Fruit fly (Drosophila melanogaster) whole organism, embryonic: ENCODE results near the gene CG6040.
A peak's percentile ranks its signal among the peaks of the same experiment; 100 is the strongest.

Experiments
- Asciz ChIP-seq: fragments of 200-800 bp; sonication (Bioruptor generic); optimal IDR thresholded peaks from 2 replicates; lab custom pipeline; 2017; ENCODE audit warnings: missing biosample characterization, mild to moderate bottlenecking, missing genetic modification characterization, missing genetic modification reagents
- CG1024 ChIP-seq: fragments of 200-800 bp; sonication (Bioruptor generic); IDR thresholded peaks from 2 replicates; pipeline ENCODE4 v1.3.6; 2022; ENCODE audit warnings: missing biosample characterization, missing genetic modification characterization
- CG10366 ChIP-seq: fragments of 200-800 bp; sonication (Bioruptor generic); IDR thresholded peaks from 2 replicates; pipeline ENCODE4 v1.3.6; 2022; ENCODE audit warnings: missing biosample characterization, missing genetic modification characterization
- CG10431 ChIP-seq: fragments of 200-800 bp; sonication (Bioruptor generic); optimal IDR thresholded peaks from 3 replicates; lab custom pipeline; 2018; ENCODE audit warnings: missing biosample characterization, mild to moderate bottlenecking, missing genetic modification characterization
- CG10979 ChIP-seq: fragments of 200-800 bp; sonication (Bioruptor generic); optimal IDR thresholded peaks from 2 replicates; lab custom pipeline; 2018; ENCODE audit warnings: missing biosample characterization, mild to moderate bottlenecking, missing genetic modification characterization, moderate library complexity
- CG11723 ChIP-seq: fragments of 200-800 bp; sonication (Bioruptor generic); optimal IDR thresholded peaks from 2 replicates; lab custom pipeline; 2017; ENCODE audit warnings: missing biosample characterization, mild to moderate bottlenecking, missing genetic modification characterization
- CG12391 ChIP-seq: fragments of 200-800 bp; sonication (Bioruptor generic); optimal IDR thresholded peaks from 3 replicates; lab custom pipeline; 2018; ENCODE audit warnings: missing biosample characterization, mild to moderate bottlenecking, missing genetic modification characterization, moderate library complexity
- CG13296 ChIP-seq: fragments of 200-800 bp; sonication (Bioruptor generic); optimal IDR thresholded peaks from 3 replicates; lab custom pipeline; 2018; ENCODE audit warnings: missing biosample characterization, mild to moderate bottlenecking, missing genetic modification characterization
- CG14965 ChIP-seq: fragments of 200-800 bp; sonication (Bioruptor generic); optimal IDR thresholded peaks from 2 replicates; lab custom pipeline; 2016; ENCODE audit warnings: missing biosample characterization, missing genetic modification characterization, borderline replicate concordance
- CG17829 ChIP-seq: fragments of 200-800 bp; optimal IDR thresholded peaks from 2 replicates; lab custom pipeline; 2019; ENCODE audit warnings: missing biosample characterization, mild to moderate bottlenecking, missing genetic modification characterization, moderate library complexity
- CG18262 ChIP-seq: fragments of 200-800 bp; optimal IDR thresholded peaks from 3 replicates; lab custom pipeline; 2019; ENCODE audit warnings: missing biosample characterization, mild to moderate bottlenecking, missing genetic modification characterization, moderate library complexity
- CG3065 ChIP-seq: fragments of 200-800 bp; sonication (Bioruptor generic); optimal IDR thresholded peaks from 2 replicates; lab custom pipeline; 2016; ENCODE audit warnings: missing biosample characterization, missing genetic modification characterization
- CG3726 ChIP-seq: fragments of 200-800 bp; sonication (Bioruptor generic); IDR thresholded peaks from 3 replicates; pipeline ENCODE4, ENCODE4 v1.3.6; 2022; ENCODE audit warnings: missing biosample characterization, missing genetic modification characterization
- CG4707 ChIP-seq: fragments of 200-800 bp; sonication (Bioruptor generic); optimal IDR thresholded peaks from 2 replicates; lab custom pipeline; 2018; ENCODE audit warnings: missing biosample characterization, mild to moderate bottlenecking, missing genetic modification characterization, moderate library complexity
- CG7357 ChIP-seq: fragments of 200-800 bp; sonication (Bioruptor generic); IDR thresholded peaks from 3 replicates; pipeline ENCODE4 v1.3.6; 2022; ENCODE audit warnings: missing biosample characterization, missing genetic modification characterization
- CG8944 ChIP-seq: fragments of 200-800 bp; sonication (Bioruptor generic); optimal IDR thresholded peaks from 3 replicates; lab custom pipeline; 2016; ENCODE audit warnings: missing biosample characterization, missing genetic modification characterization
- CG9932 ChIP-seq: fragments of 200-800 bp; sonication (Bioruptor generic); IDR thresholded peaks from 2 replicates; pipeline ENCODE4 v1.3.6; 2022; ENCODE audit warnings: missing biosample characterization, missing genetic modification characterization
- CoRest ChIP-seq: fragments of 200-800 bp; sonication (Bioruptor generic); optimal IDR thresholded peaks from 3 replicates; lab custom pipeline; 2018; ENCODE audit warnings: missing biosample characterization, mild to moderate bottlenecking, missing genetic modification characterization, moderate library complexity
- Dip3 ChIP-seq: fragments of 200-800 bp; sonication (Bioruptor generic); optimal IDR thresholded peaks from 3 replicates; lab custom pipeline; 2016; ENCODE audit warnings: missing biosample characterization, missing genetic modification characterization
- Doc2 ChIP-seq: fragments of 200-800 bp; sonication (Bioruptor generic); IDR thresholded peaks from 2 replicates; pipeline ENCODE4 v1.3.6; 2022; ENCODE audit warnings: missing biosample characterization, missing genetic modification characterization
- Dref ChIP-seq: fragments of 200-800 bp; sonication (Bioruptor generic); IDR thresholded peaks from 2 replicates; pipeline ENCODE4 v1.3.6; 2022; ENCODE audit warnings: missing biosample characterization, missing genetic modification characterization
- Fer3 ChIP-seq: fragments of 200-800 bp; sonication (Bioruptor generic); optimal IDR thresholded peaks from 2 replicates; lab custom pipeline; 2018; ENCODE audit warnings: missing biosample characterization, mild to moderate bottlenecking, missing genetic modification characterization, moderate library complexity
- Gsc ChIP-seq: fragments of 200-800 bp; sonication (Bioruptor generic); IDR thresholded peaks from 2 replicates; pipeline ENCODE4 v1.3.6; 2022; ENCODE audit warnings: missing biosample characterization, missing genetic modification characterization
- HHEX ChIP-seq: fragments of 200-800 bp; sonication (Bioruptor generic); optimal IDR thresholded peaks from 3 replicates; lab custom pipeline; 2017; ENCODE audit warnings: missing biosample characterization, mild to moderate bottlenecking, missing genetic modification characterization, missing genetic modification reagents
- HLH4C ChIP-seq: fragments of 200-800 bp; sonication (Bioruptor generic); IDR thresholded peaks from 3 replicates; pipeline ENCODE4 v1.3.6; 2022; ENCODE audit warnings: missing biosample characterization, missing genetic modification characterization; ENCODE audit not compliant: partially characterized antibody
- Lhr ChIP-seq: fragments of 200-800 bp; sonication (Bioruptor generic); optimal IDR thresholded peaks from 3 replicates; lab custom pipeline; 2017; ENCODE audit warnings: mild to moderate bottlenecking, missing biosample characterization, missing genetic modification reagents, missing genetic modification characterization
- MTF-1 ChIP-seq: fragments of 200-800 bp; sonication (Bioruptor generic); optimal IDR thresholded peaks from 2 replicates; lab custom pipeline; 2018; ENCODE audit warnings: missing biosample characterization, mild to moderate bottlenecking, missing genetic modification characterization, borderline replicate concordance
- Mad ChIP-seq: fragments of 200-800 bp; sonication (Bioruptor generic); optimal IDR thresholded peaks from 2 replicates; lab custom pipeline; 2016; ENCODE audit warnings: missing biosample characterization, missing genetic modification characterization
- aop ChIP-seq: fragments of 200-800 bp; sonication (Bioruptor generic); IDR thresholded peaks from 2 replicates; pipeline ENCODE4 v1.3.6; 2022; ENCODE audit warnings: missing biosample characterization, missing genetic modification characterization
- ash1 ChIP-seq: fragments of 200-800 bp; sonication (Bioruptor generic); optimal IDR thresholded peaks from 2 replicates; lab custom pipeline; 2018; ENCODE audit warnings: missing biosample characterization, mild to moderate bottlenecking, missing genetic modification characterization
- bsh ChIP-seq, 2 experiments: fragments of 200-800 bp; sonication (Bioruptor generic); optimal IDR thresholded peaks; 2 replicates each; lab custom pipeline; 2017 to 2018; ENCODE audit warnings: mild to moderate bottlenecking in 2 of 2, missing biosample characterization in 2 of 2, missing genetic modification characterization in 2 of 2, moderate library complexity in 1 of 2
- cas ChIP-seq: fragments of 200-800 bp; sonication (Bioruptor generic); IDR thresholded peaks from 2 replicates; pipeline ENCODE4 v1.3.6; 2022; ENCODE audit warnings: missing biosample characterization, missing genetic modification characterization
- dimm ChIP-seq: fragments of 200-800 bp; sonication (Bioruptor generic); IDR thresholded peaks from 2 replicates; pipeline ENCODE4 v1.3.6; 2022; ENCODE audit warnings: missing biosample characterization, missing genetic modification characterization
- dmrt99B ChIP-seq: fragments of 200-800 bp; sonication (Bioruptor generic); optimal IDR thresholded peaks from 2 replicates; lab custom pipeline; 2018; ENCODE audit warnings: missing biosample characterization, mild to moderate bottlenecking, missing genetic modification characterization, moderate library complexity
- esg ChIP-seq: fragments of 200-800 bp; sonication (Bioruptor generic); conservative IDR thresholded peaks from 2 replicates; pipeline ENCODE4 v1.3.6; 2022; ENCODE audit warnings: missing biosample characterization, missing genetic modification characterization
- gt ChIP-seq: fragments of 200-800 bp; sonication (Bioruptor generic); IDR thresholded peaks from 2 replicates; pipeline ENCODE4 v1.3.6; 2022; ENCODE audit warnings: missing biosample characterization, missing genetic modification characterization
- hbn ChIP-seq: fragments of 200-800 bp; sonication (Bioruptor generic); IDR thresholded peaks from 2 replicates; pipeline ENCODE4 v1.3.6; 2022; ENCODE audit warnings: missing biosample characterization, missing genetic modification characterization; ENCODE audit not compliant: partially characterized antibody
- kah ChIP-seq: fragments of 200-800 bp; sonication (Bioruptor generic); optimal IDR thresholded peaks from 2 replicates; lab custom pipeline; 2018; ENCODE audit warnings: missing biosample characterization, mild to moderate bottlenecking, missing genetic modification characterization
- lov ChIP-seq, 2 experiments: fragments of 200-800 bp in 1 of 2; fragments of >200 bp in 1 of 2; sonication (Bioruptor generic) in 1 of 2; IDR thresholded peaks in 1 of 2; optimal IDR thresholded peaks in 1 of 2; 2 replicates in 1 of 2; 3 replicates in 1 of 2; pipeline versions ENCODE4 v1.3.6 to Lab custom; 2017 to 2022; ENCODE audit warnings: missing biosample characterization in 1 of 2, missing genetic modification characterization in 1 of 2
- mld ChIP-seq: fragments of 200-800 bp; sonication (Bioruptor generic); IDR thresholded peaks from 3 replicates; pipeline ENCODE4 v1.3.6; 2022; ENCODE audit warnings: missing biosample characterization, missing genetic modification characterization; ENCODE audit not compliant: partially characterized antibody
- pb ChIP-seq: fragments of 200-800 bp; sonication (Bioruptor generic); optimal IDR thresholded peaks from 3 replicates; lab custom pipeline; 2016; ENCODE audit warnings: missing biosample characterization, missing genetic modification characterization
- sc ChIP-seq, 3 experiments: fragments of >200 bp in 2 of 3; fragments of 200-800 bp in 1 of 3; sonication (Bioruptor generic) in 1 of 3; optimal IDR thresholded peaks; 2 replicates in 2 of 3; 3 replicates in 1 of 3; lab custom pipeline; 2017; ENCODE audit warnings: mild to moderate bottlenecking in 1 of 3, missing biosample characterization in 1 of 3, missing genetic modification characterization in 1 of 3, missing genetic modification reagents in 1 of 3
- sd ChIP-seq: fragments of 200-800 bp; sonication (Bioruptor generic); optimal IDR thresholded peaks from 3 replicates; lab custom pipeline; 2018; ENCODE audit warnings: missing biosample characterization, mild to moderate bottlenecking, missing genetic modification characterization, moderate library complexity
- vvl ChIP-seq: fragments of 200-800 bp; sonication (Bioruptor generic); IDR thresholded peaks from 2 replicates; pipeline ENCODE4 v1.3.6; 2022; ENCODE audit warnings: missing biosample characterization, missing genetic modification characterization

CG6040 gene

dm6 chr3R:19132146-19132833 lies 35.5 kb downstream of the CG6040 start, which contains the start of gene Cyp12a5 (continued):
- no peak for TF ChIP-seq CoRest (tag; lab: Kevin White, UChicago)
- TF ChIP-seq Doc2 = no peak
- no peak for TF ChIP-seq CG10431
- no peak for TF ChIP-seq Mad (GFP tag; lab: Kevin White, UChicago)
- no peak for TF ChIP-seq Lhr
- no peak for TF ChIP-seq dmrt99B (tag; lab: Kevin White, UChicago)
- no peak for TF ChIP-seq CG1024 (GFP tag; lab: Robert Waterston, UW)
- no peak for TF ChIP-seq Dref (GFP tag; lab: Robert Waterston, UW)
- no peak for TF ChIP-seq Fer3 (tag; lab: Kevin White, UChicago)
- TF ChIP-seq CG3726 (GFP tag; lab: Robert Waterston, UW) = no peak
- TF ChIP-seq CG7357 = no peak
- no peak for TF ChIP-seq bsh (GFP tag; optimal IDR thresholded peaks at IDR 0.05; lab: Kevin White, UChicago)
- no peak for TF ChIP-seq HHEX
- TF ChIP-seq CG8944 (GFP tag; lab: Kevin White, UChicago) = no peak
- TF ChIP-seq dimm (GFP tag; lab: Robert Waterston, UW) = no peak
- TF ChIP-seq CG10366 = no peak
- no peak for TF ChIP-seq aop (GFP tag; lab: Robert Waterston, UW)
- TF ChIP-seq hbn (GFP tag; lab: Robert Waterston, UW) = no peak
- TF ChIP-seq gt (GFP tag; lab: Robert Waterston, UW) = no peak
- TF ChIP-seq CG13296 = no peak
- no peak for TF ChIP-seq CG11723
- no peak for TF ChIP-seq vvl (GFP tag; lab: Robert Waterston, UW)
- no peak for TF ChIP-seq kah (GFP tag; lab: Kevin White, UChicago)
- no peak for TF ChIP-seq CG18262 (tag; lab: Kevin White, UChicago)
- TF ChIP-seq sd (tag; lab: Kevin White, UChicago) = peak; percentile 47
- TF ChIP-seq CG4707 (GFP tag; lab: Kevin White, UChicago) = no peak
- TF ChIP-seq HLH4C (GFP tag; lab: Robert Waterston, UW) = no peak
- TF ChIP-seq MTF-1 (GFP tag; lab: Kevin White, UChicago) = no peak
- TF ChIP-seq lov (optimal IDR thresholded peaks at IDR 0.05; lab: Kevin White, UChicago) = no peak
- no peak for TF ChIP-seq lov (GFP tag; IDR thresholded peaks at IDR 0.05; lab: Robert Waterston, UW)
- TF ChIP-seq Asciz (GFP tag; lab: Kevin White, UChicago) = no peak
- TF ChIP-seq CG17829 = no peak
- TF ChIP-seq mld (GFP tag; lab: Robert Waterston, UW) = no peak
- TF ChIP-seq sc (optimal IDR thresholded peaks at IDR 0.05; lab: Kevin White, UChicago) = no peak
- no peak for TF ChIP-seq sc (GFP tag; optimal IDR thresholded peaks at IDR 0.05; lab: Kevin White, UChicago)
- TF ChIP-seq CG9932 (GFP tag; lab: Robert Waterston, UW) = 0 out of 2 replicates have a peak, but pooled peaks have one; percentile 25
- no peak for TF ChIP-seq CG10979
- no peak for TF ChIP-seq Gsc (GFP tag; lab: Robert Waterston, UW)
- no peak for TF ChIP-seq CG14965 (GFP tag; lab: Kevin White, UChicago)
- TF ChIP-seq ash1 (GFP tag; lab: Kevin White, UChicago) = no peak
- TF ChIP-seq Dip3 (GFP tag; lab: Kevin White, UChicago) = no peak
- no peak for TF ChIP-seq pb
- no peak for TF ChIP-seq CG3065 (GFP tag; lab: Kevin White, UChicago)
- no peak for TF ChIP-seq cas (GFP tag; lab: Robert Waterston, UW)
- TF ChIP-seq esg (GFP tag; lab: Robert Waterston, UW) = no peak
- TF ChIP-seq CG12391 (tag; lab: Kevin White, UChicago) = no peak
